Fruit fly (Drosophila melanogaster) whole organism, pupa: ENCODE measurements around the gene CG12115.

Experiments used
- CG12605 ChIP-seq: fragments of 200-800 bp; sonication (Bioruptor generic); IDR thresholded peaks from 2 replicates; pipeline ENCODE4 v1.3.6; 2022; ENCODE audit warnings: missing biosample characterization, missing genetic modification characterization
- CG34367 ChIP-seq: fragments of 200-800 bp; sonication (Bioruptor generic); optimal IDR thresholded peaks from 2 replicates; lab custom pipeline; 2018; ENCODE audit warnings: missing biosample characterization, mild to moderate bottlenecking, missing genetic modification characterization
- CG8159 ChIP-seq: fragments of 200-800 bp; sonication (Bioruptor generic); optimal IDR thresholded peaks from 3 replicates; lab custom pipeline; 2018; ENCODE audit warnings: missing biosample characterization, mild to moderate bottlenecking, missing genetic modification characterization, moderate library complexity
- fd96Ca ChIP-seq: fragments of 200-800 bp; sonication (Bioruptor generic); IDR thresholded peaks from 3 replicates; pipeline ENCODE4 v1.3.6; 2022; ENCODE audit warnings: missing biosample characterization, missing genetic modification characterization

DNA sequence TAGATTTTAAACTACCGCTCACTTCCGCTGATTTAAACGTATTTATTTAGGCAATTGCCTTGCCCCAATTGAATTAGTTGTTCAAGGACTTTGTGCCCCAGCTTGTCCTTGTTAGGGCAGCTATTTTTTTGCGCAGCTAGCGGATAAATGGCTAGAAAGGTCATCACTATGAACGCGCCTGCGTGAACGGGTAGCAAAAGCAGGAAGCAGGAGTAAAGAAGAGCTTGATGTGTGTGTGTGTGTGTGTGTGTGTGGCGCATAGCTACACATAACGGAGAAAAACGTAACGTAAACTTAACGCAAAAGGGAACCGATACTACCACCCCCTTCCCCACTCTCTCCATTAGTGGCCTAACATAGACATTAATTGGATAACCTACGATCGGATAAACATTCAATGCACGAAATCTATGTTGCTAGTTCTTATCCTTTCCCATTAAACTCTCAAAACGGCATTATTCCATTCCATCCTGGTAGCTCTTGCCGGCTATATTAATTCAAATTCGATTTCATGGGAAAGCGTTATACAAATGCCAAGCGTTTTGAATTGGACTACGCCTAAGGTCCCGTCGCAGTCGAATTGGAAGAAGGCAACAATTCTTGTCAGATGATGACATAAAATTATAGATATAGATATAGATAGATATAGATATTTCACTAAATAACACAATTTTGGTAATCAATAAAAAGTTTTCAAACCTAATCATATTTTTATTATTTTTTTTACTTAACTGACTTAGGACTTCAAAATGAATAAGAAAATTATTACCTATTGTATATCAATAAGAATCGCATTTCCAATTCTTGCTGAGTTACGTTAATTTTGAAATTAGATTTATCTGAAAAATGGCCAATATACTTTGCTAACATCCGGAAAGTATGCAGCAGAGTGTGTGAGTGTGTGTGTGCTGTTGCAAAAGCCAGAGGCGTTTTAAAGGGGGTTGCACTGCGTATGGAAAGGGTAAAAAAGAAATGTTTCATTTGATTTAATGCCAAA is 25.6 kb downstream of the CG12115 start:
- no peak for TF ChIP-seq CG12605 (GFP tag; lab: Robert Waterston, UW)
- no peak for TF ChIP-seq CG8159 (tag; lab: Kevin White, UChicago)
- no peak for TF ChIP-seq fd96Ca (GFP tag; lab: Robert Waterston, UW)
- TF ChIP-seq CG34367 (tag; lab: Kevin White, UChicago), result no peak
